Worm (Caenorhabditis elegans): ENCODE data around the gene ssp-33.

DNA sequence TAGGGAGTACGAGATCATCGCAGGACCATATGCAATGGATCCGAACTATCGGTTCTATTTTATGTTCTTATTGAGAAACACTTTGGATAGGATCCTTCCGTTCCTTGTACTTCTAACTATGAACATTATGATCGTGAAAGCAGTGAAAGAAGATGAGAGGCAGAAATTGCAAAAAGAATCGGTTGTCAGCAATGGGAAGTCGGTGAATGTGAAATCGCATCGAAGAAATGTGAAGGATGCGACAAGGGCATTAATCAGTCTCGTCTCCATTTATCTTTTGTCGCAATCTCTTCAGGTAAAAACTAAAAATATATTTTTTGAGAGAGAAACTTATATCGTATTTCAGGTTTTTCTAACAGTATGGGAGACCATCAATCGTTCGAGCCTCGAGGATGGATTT is 28.3 kb upstream of the ssp-33 start:
- no peak for TF ChIP-seq ztf-1 (GFP tag; conservative IDR thresholded peaks at IDR 0.05)
- TF ChIP-seq unc-39 (tag; optimal IDR thresholded peaks at IDR 0.05), result no peak
